Fruit fly (Drosophila melanogaster): Measurements from ENCODE around the gene CG14257.

CG14257 gene

DNA sequence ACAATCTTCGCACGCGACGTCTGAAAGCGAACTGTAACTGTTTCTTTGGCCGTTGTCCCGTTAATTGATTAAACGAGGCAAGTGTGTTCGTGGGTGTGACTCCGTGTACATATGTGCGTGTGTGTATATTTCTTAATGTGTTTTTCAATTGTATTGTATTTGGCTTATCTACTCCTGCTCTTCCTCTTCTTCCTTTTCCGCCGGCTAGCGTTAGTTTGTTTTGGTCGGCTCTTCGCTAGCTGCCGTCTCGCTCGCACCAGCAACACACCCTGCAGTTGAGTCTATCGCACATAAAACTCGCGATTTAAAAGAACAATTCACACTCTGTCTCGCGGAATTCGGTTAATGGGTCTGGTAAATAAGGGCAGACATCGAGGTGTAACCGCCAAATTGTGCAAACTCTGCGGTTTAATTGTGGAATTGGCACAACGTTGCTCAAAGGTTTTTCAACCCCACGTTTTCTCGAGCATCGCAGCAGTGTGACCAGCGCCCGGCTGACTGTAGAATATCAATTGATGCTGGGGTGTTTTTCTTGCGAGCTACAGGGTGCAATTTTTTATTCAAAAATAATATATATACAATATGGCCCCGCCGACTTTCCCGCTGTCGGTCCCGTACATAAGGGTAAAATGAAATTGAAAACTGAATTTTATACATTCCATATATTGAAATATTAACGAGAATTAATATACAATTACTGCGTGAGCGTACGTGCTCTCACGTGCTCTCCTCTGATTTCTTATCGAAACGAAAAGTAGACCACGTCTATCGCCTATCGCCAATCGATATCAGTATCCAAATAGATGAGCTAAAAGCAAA, 36.3 kb downstream of the CG14257 start, which contains the start of the genes gb and CG5815 (continued):
- peak; percentile 93 for TF ChIP-seq CG12155 (GFP tag; optimal IDR thresholded peaks at IDR 0.05)
- peak; percentile 73; the same call in 1 of the 2 replicates for TF ChIP-seq sens-2 (GFP tag; IDR thresholded peaks at IDR 0.05)
- peak; percentile 97 for TF ChIP-seq row (GFP tag; IDR thresholded peaks at IDR 0.05)
- TF ChIP-seq ara (GFP tag; IDR thresholded peaks at IDR 0.05): peak; percentile 88
- TF ChIP-seq pnt (GFP tag; optimal IDR thresholded peaks at IDR 0.05): peak; percentile 50
- peak; percentile 84 for TF ChIP-seq E2f1 (GFP tag; IDR thresholded peaks at IDR 0.05)
- TF ChIP-seq CG14050 (GFP tag; IDR thresholded peaks at IDR 0.05): peak; percentile 82
- TF ChIP-seq ems (GFP tag; optimal IDR thresholded peaks at IDR 0.05): peak; percentile 87
- TF ChIP-seq nmo (GFP tag; optimal IDR thresholded peaks at IDR 0.05): peak; percentile 94
- TF ChIP-seq hb (GFP tag; IDR thresholded peaks at IDR 0.05; ENCODE audit: partially characterized antibody): peak; percentile 93
- peak; percentile 87 for TF ChIP-seq fd3F (GFP tag; optimal IDR thresholded peaks at IDR 0.05)
- peak; percentile 67 for TF ChIP-seq CG7786 (GFP tag; optimal IDR thresholded peaks at IDR 0.05)
- TF ChIP-seq pfk (GFP tag; optimal IDR thresholded peaks at IDR 0.05): peak; percentile 17
- peak; percentile 94 for TF ChIP-seq CG13775 (GFP tag; optimal IDR thresholded peaks at IDR 0.05)
- TF ChIP-seq HLH4C (GFP tag; IDR thresholded peaks at IDR 0.05; ENCODE audit: partially characterized antibody): peak; percentile 97
- TF ChIP-seq exex (tag; optimal IDR thresholded peaks at IDR 0.05): peak; percentile 61
- peak; percentile 95 for TF ChIP-seq CoRest (tag; optimal IDR thresholded peaks at IDR 0.05)
- TF ChIP-seq zen2 (GFP tag; IDR thresholded peaks at IDR 0.05; ENCODE audit: partially characterized antibody): peak; percentile 80
- TF ChIP-seq ind (GFP tag; optimal IDR thresholded peaks at IDR 0.05): peak; percentile 92
- TF ChIP-seq Taf1 (GFP tag; IDR thresholded peaks at IDR 0.05): peak; percentile 82
- TF ChIP-seq CG43689 (GFP tag; IDR thresholded peaks at IDR 0.05): peak; percentile 64
- no peak for TF ChIP-seq HLHmδ (GFP tag; optimal IDR thresholded peaks at IDR 0.05)
- peak; percentile 93 for TF ChIP-seq CG2712 (tag; optimal IDR thresholded peaks at IDR 0.05)
- no peak for TF ChIP-seq fru (optimal IDR thresholded peaks at IDR 0.05)
- TF ChIP-seq CG4854 (GFP tag; optimal IDR thresholded peaks at IDR 0.05): peak; percentile 85
- no peak for TF ChIP-seq sd (tag; optimal IDR thresholded peaks at IDR 0.05)
- TF ChIP-seq sim (GFP tag; IDR thresholded peaks at IDR 0.05): peak; percentile 64
- no peak for TF ChIP-seq usp (GFP tag; optimal IDR thresholded peaks at IDR 0.05)
- peak; percentile 78 for TF ChIP-seq CG31388 (GFP tag; optimal IDR thresholded peaks at IDR 0.05)
- peak; percentile 80 for TF ChIP-seq kay (GFP tag; optimal IDR thresholded peaks at IDR 0.05)
- peak; percentile 70 for TF ChIP-seq CG4617 (GFP tag; optimal IDR thresholded peaks at IDR 0.05; ENCODE audit: borderline replicate concordance)
- TF ChIP-seq CG11456 (GFP tag; IDR thresholded peaks at IDR 0.05): peak; percentile 92
- peak; percentile 92 for TF ChIP-seq CG2116 (GFP tag; optimal IDR thresholded peaks at IDR 0.05)
- TF ChIP-seq PHDP (tag; optimal IDR thresholded peaks at IDR 0.05): peak; percentile 92
- TF ChIP-seq CG16863 (GFP tag; optimal IDR thresholded peaks at IDR 0.05): peak; percentile 77
- TF ChIP-seq stwl (tag; optimal IDR thresholded peaks at IDR 0.05): peak; percentile 84
- TF ChIP-seq CG17385 (GFP tag; optimal IDR thresholded peaks at IDR 0.05): peak; percentile 91
- peak; percentile 87 for TF ChIP-seq CG31224 (GFP tag; IDR thresholded peaks at IDR 0.05)
- TF ChIP-seq Lhr (GFP tag; optimal IDR thresholded peaks at IDR 0.05): peak; percentile 95
- peak; percentile 92 for TF ChIP-seq CG2678 (tag; optimal IDR thresholded peaks at IDR 0.05)
- no peak for TF ChIP-seq wek (GFP tag; optimal IDR thresholded peaks at IDR 0.05)
- no peak for TF ChIP-seq CG11723 (GFP tag; optimal IDR thresholded peaks at IDR 0.05)
- no peak for TF ChIP-seq da (GFP tag; optimal IDR thresholded peaks at IDR 0.05)
- peak; percentile 87 for TF ChIP-seq Fer2 (tag; optimal IDR thresholded peaks at IDR 0.05)
- TF ChIP-seq NK7.1 (GFP tag; optimal IDR thresholded peaks at IDR 0.05): peak; percentile 70
- TF ChIP-seq dysf (GFP tag; IDR thresholded peaks at IDR 0.05): peak; percentile 89
- peak; percentile 88 for TF ChIP-seq CG17359 (tag; optimal IDR thresholded peaks at IDR 0.05)
- TF ChIP-seq CG10959 (GFP tag; IDR thresholded peaks at IDR 0.05): peak; percentile 79
- TF ChIP-seq sug (tag; optimal IDR thresholded peaks at IDR 0.05): no peak

Measured in whole organism, embryonic.